Worm (Caenorhabditis elegans) whole organism, late embryonic: ENCODE data around the gene C56G2.5.

ENCODE experiments used
- C38D4.7 ChIP-seq: fragments of 200-800 bp; sonication (Bioruptor generic); optimal IDR thresholded peaks from 2 replicates; lab custom pipeline; 2018; ENCODE audit warnings: mild to moderate bottlenecking, missing genetic modification characterization, moderate library complexity, missing compliant biosample characterization
- K09A11.1 ChIP-seq: sonication (generic microtip); optimal IDR thresholded peaks from 2 replicates; lab custom pipeline; 2017; ENCODE audit warnings: antibody characterized with exemption, mild to moderate bottlenecking, missing genetic modification characterization, missing compliant biosample characterization; ENCODE audit not compliant: insufficient read depth
- Y22D7AL.16 ChIP-seq: sonication (generic microtip); optimal IDR thresholded peaks from 2 replicates; lab custom pipeline; 2016; ENCODE audit warnings: missing genetic modification characterization, missing compliant biosample characterization
- ahr-1 ChIP-seq: sonication (generic microtip); optimal IDR thresholded peaks from 2 replicates; lab custom pipeline; 2016; ENCODE audit warnings: missing genetic modification characterization, missing compliant biosample characterization
- ceh-14 ChIP-seq: sonication (generic microtip); optimal IDR thresholded peaks from 2 replicates; lab custom pipeline; 2016; ENCODE audit warnings: missing genotype, missing genetic modification characterization, missing compliant biosample characterization
- ceh-18 ChIP-seq: sonication (generic microtip); optimal IDR thresholded peaks from 2 replicates; lab custom pipeline; 2016; ENCODE audit warnings: missing genetic modification characterization, missing compliant biosample characterization
- ceh-19 ChIP-seq: fragments of 200-800 bp; sonication (Bioruptor generic); optimal IDR thresholded peaks from 2 replicates; lab custom pipeline; 2018; ENCODE audit warnings: mild to moderate bottlenecking, missing genetic modification characterization, missing compliant biosample characterization
- ceh-2 ChIP-seq: sonication (generic microtip); optimal IDR thresholded peaks from 2 replicates; lab custom pipeline; 2016; ENCODE audit warnings: missing genotype, missing genetic modification characterization, missing compliant biosample characterization
- ceh-30 ChIP-seq: fragments of 150-350 bp; optimal IDR thresholded peaks from 2 replicates; lab custom pipeline; 2014; ENCODE audit warnings: missing biosample characterization, missing genetic modification characterization
- ceh-31 ChIP-seq: sonication (generic microtip); optimal IDR thresholded peaks from 2 replicates; lab custom pipeline; 2016; ENCODE audit warnings: missing genetic modification characterization, missing compliant biosample characterization
- ceh-34 ChIP-seq: sonication (generic microtip); optimal IDR thresholded peaks from 2 replicates; lab custom pipeline; 2016; ENCODE audit warnings: mild to moderate bottlenecking, missing genetic modification characterization, missing compliant biosample characterization
- ceh-45 ChIP-seq: fragments of 200-800 bp; sonication (Bioruptor generic); IDR thresholded peaks from 2 replicates; pipeline ENCODE4 v1.3.6; 2022; ENCODE audit warnings: missing genetic modification reagents, missing genetic modification characterization, missing compliant biosample characterization
- ceh-6 ChIP-seq: fragments of 200-800 bp; sonication (Bioruptor generic); optimal IDR thresholded peaks from 2 replicates; lab custom pipeline; 2018; ENCODE audit warnings: mild to moderate bottlenecking, missing genetic modification characterization, missing compliant biosample characterization
- che-1 ChIP-seq: sonication (generic microtip); optimal IDR thresholded peaks from 2 replicates; lab custom pipeline; 2016; ENCODE audit warnings: mild to moderate bottlenecking, missing genetic modification characterization, missing compliant biosample characterization
- elt-2 ChIP-seq: sonication (generic microtip); optimal IDR thresholded peaks from 2 replicates; lab custom pipeline; 2016; ENCODE audit warnings: missing genetic modification reagents, missing genetic modification characterization, missing compliant biosample characterization
- fkh-10 ChIP-seq: fragments of 150-350 bp; optimal IDR thresholded peaks from 2 replicates; lab custom pipeline; 2014; ENCODE audit warnings: missing biosample characterization, missing genetic modification reagents, missing genetic modification characterization
- fkh-6 ChIP-seq: sonication (generic microtip); optimal IDR thresholded peaks from 2 replicates; lab custom pipeline; 2016; ENCODE audit warnings: missing genetic modification characterization, missing compliant biosample characterization
- hlh-13 ChIP-seq: fragments of 200-800 bp; sonication (Bioruptor generic); optimal IDR thresholded peaks from 2 replicates; lab custom pipeline; 2018; ENCODE audit warnings: mild to moderate bottlenecking, missing genetic modification characterization, missing compliant biosample characterization
- hlh-15 ChIP-seq: sonication (generic microtip); optimal IDR thresholded peaks from 2 replicates; lab custom pipeline; 2016; ENCODE audit warnings: missing genetic modification characterization, missing compliant biosample characterization
- hlh-30 ChIP-seq: sonication (generic microtip); optimal IDR thresholded peaks from 2 replicates; lab custom pipeline; 2017; ENCODE audit warnings: antibody characterized with exemption, missing genetic modification characterization, missing compliant biosample characterization; ENCODE audit not compliant: insufficient read depth
- madf-2 ChIP-seq: sonication (generic microtip); optimal IDR thresholded peaks from 2 replicates; lab custom pipeline; 2017; ENCODE audit warnings: missing genetic modification characterization, missing compliant biosample characterization
- nfya-1 ChIP-seq: sonication (generic microtip); optimal IDR thresholded peaks from 2 replicates; lab custom pipeline; 2017; ENCODE audit warnings: missing genetic modification characterization, mild to moderate bottlenecking, missing compliant biosample characterization, antibody characterized with exemption, moderate library complexity
- nhr-11 ChIP-seq: fragments of 150-350 bp; optimal IDR thresholded peaks from 2 replicates; lab custom pipeline; 2014; ENCODE audit warnings: missing biosample characterization, missing genetic modification characterization
- nhr-232 ChIP-seq: sonication (generic microtip); optimal IDR thresholded peaks from 2 replicates; lab custom pipeline; 2016; ENCODE audit warnings: missing genetic modification characterization, missing compliant biosample characterization
- pqm-1 ChIP-seq: sonication (generic microtip); optimal IDR thresholded peaks from 2 replicates; lab custom pipeline; 2016; ENCODE audit warnings: missing genetic modification characterization, missing compliant biosample characterization
- pros-1 ChIP-seq: fragments of 150-350 bp; optimal IDR thresholded peaks from 2 replicates; lab custom pipeline; 2014; ENCODE audit warnings: missing biosample characterization, missing genetic modification reagents, missing genetic modification characterization
- rnt-1 ChIP-seq: sonication (generic microtip); optimal IDR thresholded peaks from 2 replicates; lab custom pipeline; 2016; ENCODE audit warnings: missing genetic modification characterization, missing compliant biosample characterization
- sox-4 ChIP-seq: sonication (generic microtip); optimal IDR thresholded peaks from 2 replicates; lab custom pipeline; 2017; ENCODE audit warnings: mild to moderate bottlenecking, missing genetic modification characterization, inconsistent platforms, missing compliant biosample characterization
- tbx-2 ChIP-seq: sonication (generic microtip); optimal IDR thresholded peaks from 2 replicates; lab custom pipeline; 2016; ENCODE audit warnings: missing genetic modification characterization, missing compliant biosample characterization
- tbx-7 ChIP-seq: sonication (generic microtip); optimal IDR thresholded peaks from 2 replicates; lab custom pipeline; 2016; ENCODE audit warnings: missing genotype, missing genetic modification characterization, missing compliant biosample characterization
- unc-3 ChIP-seq, 2 experiments: fragments of 200-800 bp in 1 of 2; sonication (Bioruptor generic) in 1 of 2; sonication (generic microtip) in 1 of 2; conservative IDR thresholded peaks in 1 of 2; optimal IDR thresholded peaks in 1 of 2; 2 replicates each; pipeline versions ENCODE4 v1.3.6 to Lab custom; 2016 to 2022; ENCODE audit warnings: missing compliant biosample characterization in 2 of 2, missing genetic modification characterization in 2 of 2, missing genetic modification reagents in 1 of 2
- unc-55 ChIP-seq: sonication (generic microtip); optimal IDR thresholded peaks from 2 replicates; lab custom pipeline; 2017; ENCODE audit warnings: missing biosample characterization, missing genetic modification reagents, missing genetic modification characterization

Gene C56G2.5

ce11 chrIII:6364395-6364794 lies 40.4 kb upstream of the C56G2.5 start:
- TF ChIP-seq ceh-14 (tag; lab: Kevin White, UChicago) (no peak), ceh-18 (tag; lab: Kevin White, UChicago) (peak; percentile 21), nhr-11 (tag; lab: Kevin White, UChicago) (no peak)

ce11 chrIII:6362323-6362922 lies 38.4 kb upstream of the C56G2.5 start:
- TF ChIP-seq rnt-1, result peak; percentile 27
- TF ChIP-seq ceh-18 (tag; lab: Kevin White, UChicago), result peak; percentile 57
- no peak for TF ChIP-seq hlh-13 (GFP tag; lab: Kevin White, UChicago)
- peak; percentile 5 for TF ChIP-seq tbx-2 (tag; lab: Kevin White, UChicago)
- TF ChIP-seq, all 69 proteins: peak for 3

- TF ChIP-seq fkh-6 (tag; lab: Kevin White, UChicago) (no peak), elt-2 (tag; lab: Kevin White, UChicago) (peak; percentile 91)
Measured at ce11 chrIII:6361560-6361959, 37.5 kb upstream of the C56G2.5 start.

- TF ChIP-seq K09A11.1 (tag; lab: Kevin White, UChicago), result no peak
- TF ChIP-seq unc-3 (GFP tag; conservative IDR thresholded peaks at IDR 0.05; lab: Robert Waterston, UW), result no peak
- no peak for TF ChIP-seq unc-3 (tag; optimal IDR thresholded peaks at IDR 0.05; lab: Kevin White, UChicago)
- TF ChIP-seq ceh-2, result no peak
- no peak for TF ChIP-seq Y22D7AL.16 (tag; lab: Kevin White, UChicago)
- no peak for TF ChIP-seq ahr-1
- TF ChIP-seq fkh-10, result no peak
- TF ChIP-seq hlh-15 (tag; lab: Kevin White, UChicago), result no peak
- no peak for TF ChIP-seq ceh-34 (tag; lab: Kevin White, UChicago)
- TF ChIP-seq C38D4.7 (GFP tag; lab: Kevin White, UChicago), result no peak
- TF ChIP-seq unc-55 (GFP tag; lab: Kevin White, UChicago), result no peak
- no peak for TF ChIP-seq madf-2 (tag; lab: Kevin White, UChicago)
- no peak for TF ChIP-seq sox-4 (tag; lab: Kevin White, UChicago)
- TF ChIP-seq ceh-45 (GFP tag; lab: Robert Waterston, UW), result no peak
- no peak for TF ChIP-seq elt-2 (tag; lab: Kevin White, UChicago)
Measured at ce11 chrIII:6360825-6361224, 36.8 kb upstream of the C56G2.5 start.

- TF ChIP-seq ahr-1 (no peak), unc-55 (GFP tag; lab: Kevin White, UChicago) (peak; percentile 25), ceh-18 (tag; lab: Kevin White, UChicago) (peak; percentile 34), tbx-7 (tag; lab: Kevin White, UChicago) (no peak)
Measured at ce11 chrIII:6360114-6360513, 36.1 kb upstream of the C56G2.5 start.

- peak; percentile 2 for TF ChIP-seq hlh-30 (tag; lab: Kevin White, UChicago)
- TF ChIP-seq ceh-6, result no peak
- no peak for TF ChIP-seq che-1
- no peak for TF ChIP-seq ceh-19
- TF ChIP-seq nhr-232 (tag; lab: Kevin White, UChicago), result no peak
Measured at ce11 chrIII:6359171-6359854, 35.3 kb upstream of the C56G2.5 start.

ce11 chrIII:6358704-6359103 lies 34.7 kb upstream of the C56G2.5 start:
- TF ChIP-seq fkh-10, result no peak
- no peak for TF ChIP-seq Y22D7AL.16 (tag; lab: Kevin White, UChicago)
- no peak for TF ChIP-seq ceh-31 (tag; lab: Kevin White, UChicago)
- TF ChIP-seq ceh-14 (tag; lab: Kevin White, UChicago), result no peak
- no peak for TF ChIP-seq pros-1 (tag; lab: Kevin White, UChicago)
- TF ChIP-seq madf-2 (tag; lab: Kevin White, UChicago), result no peak
- no peak for TF ChIP-seq nfya-1 (tag; lab: Kevin White, UChicago)
- no peak for TF ChIP-seq pqm-1 (tag; lab: Kevin White, UChicago)
- no peak for TF ChIP-seq ceh-30 (tag; lab: Kevin White, UChicago)
